Worm (Caenorhabditis elegans): Measurements from ENCODE around the gene F56C4.4.

DNA sequence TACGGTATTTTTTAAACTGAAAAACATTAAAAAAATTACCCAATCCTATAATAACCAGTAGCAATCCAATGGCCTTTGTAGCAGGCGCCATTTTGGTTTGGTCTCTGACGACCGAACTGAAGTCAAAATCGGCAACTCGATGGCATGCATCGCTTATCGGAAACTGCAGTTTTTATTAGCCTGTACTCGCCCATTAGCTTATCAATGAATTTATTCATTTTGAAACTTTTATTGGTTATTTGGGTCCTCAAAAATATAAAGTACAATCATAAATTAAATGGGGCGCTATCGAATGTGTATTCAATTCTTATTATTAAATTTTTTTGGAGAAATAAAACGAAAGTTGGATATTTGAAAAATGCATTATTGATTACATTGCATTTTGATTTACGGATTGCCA, 2.3 kb downstream of the F56C4.4 start, which contains the start of gene R09H10.5:
- TF ChIP-seq ztf-23 (GFP tag; IDR thresholded peaks at IDR 0.05) (no peak), tab-1 (GFP tag; IDR thresholded peaks at IDR 0.05) (no peak)

All from whole organism, midembryonic.